Fruit fly (Drosophila melanogaster) whole organism, embryonic: ENCODE data around the gene CG3984.

ENCODE experiments used
- Abd-B ChIP-seq: fragments of 200-800 bp; sonication (Bioruptor generic); optimal IDR thresholded peaks from 2 replicates; lab custom pipeline; 2018; ENCODE audit warnings: missing biosample characterization, mild to moderate bottlenecking, missing genetic modification characterization, moderate library complexity
- CG10209 ChIP-seq: fragments of 200-800 bp; sonication (Bioruptor generic); optimal IDR thresholded peaks from 3 replicates; lab custom pipeline; 2017; ENCODE audit warnings: missing biosample characterization, mild to moderate bottlenecking, missing genetic modification characterization, missing genetic modification reagents
- CG1647 ChIP-seq: fragments of 200-800 bp; sonication (Bioruptor generic); optimal IDR thresholded peaks from 3 replicates; lab custom pipeline; 2016; ENCODE audit warnings: missing biosample characterization, missing genetic modification characterization
- CG17186 ChIP-seq: fragments of 200-800 bp; sonication (Bioruptor generic); optimal IDR thresholded peaks from 3 replicates; lab custom pipeline; 2017; ENCODE audit warnings: missing biosample characterization, missing genetic modification reagents, missing genetic modification characterization
- CG18476 ChIP-seq: fragments of 200-800 bp; sonication (Bioruptor generic); optimal IDR thresholded peaks from 2 replicates; lab custom pipeline; 2016; ENCODE audit warnings: missing biosample characterization, mild to moderate bottlenecking, missing genetic modification characterization
- CG30020 ChIP-seq: fragments of 200-800 bp; optimal IDR thresholded peaks from 2 replicates; lab custom pipeline; 2019; ENCODE audit warnings: missing biosample characterization, mild to moderate bottlenecking, missing genetic modification characterization, moderate library complexity
- CG3065 ChIP-seq: fragments of 200-800 bp; sonication (Bioruptor generic); optimal IDR thresholded peaks from 2 replicates; lab custom pipeline; 2016; ENCODE audit warnings: missing biosample characterization, missing genetic modification characterization
- CG3281 ChIP-seq: fragments of 200-800 bp; sonication (Bioruptor generic); optimal IDR thresholded peaks from 3 replicates; lab custom pipeline; 2017; ENCODE audit warnings: missing biosample characterization, mild to moderate bottlenecking, missing genetic modification characterization
- CG3726 ChIP-seq: fragments of 200-800 bp; sonication (Bioruptor generic); IDR thresholded peaks from 3 replicates; pipeline ENCODE4, ENCODE4 v1.3.6; 2022; ENCODE audit warnings: missing biosample characterization, missing genetic modification characterization
- CG4820 ChIP-seq: fragments of 200-800 bp; sonication (Bioruptor generic); optimal IDR thresholded peaks from 3 replicates; lab custom pipeline; 2016; ENCODE audit warnings: missing biosample characterization, missing genetic modification characterization
- CG6175 ChIP-seq: fragments of 200-800 bp; sonication (Bioruptor generic); IDR thresholded peaks from 3 replicates; pipeline ENCODE4 v1.3.6; 2022; ENCODE audit warnings: missing biosample characterization, missing genetic modification characterization
- CG7556 ChIP-seq: fragments of 200-800 bp; sonication (Bioruptor generic); optimal IDR thresholded peaks from 2 replicates; lab custom pipeline; 2017; ENCODE audit warnings: missing biosample characterization, mild to moderate bottlenecking, missing genetic modification characterization
- CG8944 ChIP-seq: fragments of 200-800 bp; sonication (Bioruptor generic); optimal IDR thresholded peaks from 3 replicates; lab custom pipeline; 2016; ENCODE audit warnings: missing biosample characterization, missing genetic modification characterization
- Dbx ChIP-seq: fragments of 200-800 bp; sonication (Bioruptor generic); IDR thresholded peaks from 3 replicates; pipeline ENCODE4 v1.3.6; 2022; ENCODE audit warnings: missing biosample characterization, missing genetic modification characterization
- Dek ChIP-seq: fragments of 200-800 bp; sonication (Bioruptor generic); optimal IDR thresholded peaks from 3 replicates; lab custom pipeline; 2019; ENCODE audit warnings: missing biosample characterization, mild to moderate bottlenecking, missing genetic modification characterization, moderate library complexity
- Dip3 ChIP-seq: fragments of 200-800 bp; sonication (Bioruptor generic); optimal IDR thresholded peaks from 3 replicates; lab custom pipeline; 2016; ENCODE audit warnings: missing biosample characterization, missing genetic modification characterization
- Gsc ChIP-seq: fragments of 200-800 bp; sonication (Bioruptor generic); IDR thresholded peaks from 2 replicates; pipeline ENCODE4 v1.3.6; 2022; ENCODE audit warnings: missing biosample characterization, missing genetic modification characterization
- HLH4C ChIP-seq: fragments of 200-800 bp; sonication (Bioruptor generic); IDR thresholded peaks from 3 replicates; pipeline ENCODE4 v1.3.6; 2022; ENCODE audit warnings: missing biosample characterization, missing genetic modification characterization; ENCODE audit not compliant: partially characterized antibody
- HLHmδ ChIP-seq: fragments of 200-800 bp; sonication (Bioruptor generic); optimal IDR thresholded peaks from 2 replicates; lab custom pipeline; 2018; ENCODE audit warnings: missing biosample characterization, mild to moderate bottlenecking, missing genetic modification characterization, moderate library complexity
- Hsf ChIP-seq: fragments of 200-800 bp; sonication (Bioruptor generic); optimal IDR thresholded peaks from 3 replicates; lab custom pipeline; 2016; ENCODE audit warnings: missing biosample characterization, missing genetic modification characterization
- Lhr ChIP-seq: fragments of 200-800 bp; sonication (Bioruptor generic); optimal IDR thresholded peaks from 3 replicates; lab custom pipeline; 2017; ENCODE audit warnings: mild to moderate bottlenecking, missing biosample characterization, missing genetic modification reagents, missing genetic modification characterization
- MBD-R2 ChIP-seq: fragments of 200-800 bp; sonication (Bioruptor generic); IDR thresholded peaks from 2 replicates; pipeline ENCODE4 v1.3.6; 2022; ENCODE audit warnings: missing biosample characterization, missing genetic modification characterization
- Mad ChIP-seq: fragments of 200-800 bp; sonication (Bioruptor generic); optimal IDR thresholded peaks from 2 replicates; lab custom pipeline; 2016; ENCODE audit warnings: missing biosample characterization, missing genetic modification characterization
- NFAT ChIP-seq: fragments of 200-800 bp; sonication (Bioruptor generic); IDR thresholded peaks from 2 replicates; pipeline ENCODE4 v1.3.6; 2022; ENCODE audit warnings: missing biosample characterization, missing genetic modification characterization
- Neu2 ChIP-seq: fragments of 200-800 bp; sonication (Bioruptor generic); optimal IDR thresholded peaks from 3 replicates; lab custom pipeline; 2016; ENCODE audit warnings: missing biosample characterization, missing genetic modification characterization, borderline replicate concordance
- Scr ChIP-seq: fragments of 200-800 bp; sonication (Bioruptor generic); IDR thresholded peaks from 2 replicates; pipeline ENCODE4 v1.3.6; 2022; ENCODE audit warnings: missing biosample characterization, missing genetic modification characterization; ENCODE audit not compliant: partially characterized antibody
- ab ChIP-seq: fragments of 200-800 bp; sonication (Bioruptor generic); optimal IDR thresholded peaks from 2 replicates; lab custom pipeline; 2016; ENCODE audit warnings: missing biosample characterization, missing genetic modification characterization
- ap ChIP-seq: fragments of 200-800 bp; sonication (Bioruptor generic); IDR thresholded peaks from 2 replicates; pipeline ENCODE4 v1.3.6; 2022; ENCODE audit warnings: missing biosample characterization, missing genetic modification characterization
- chinmo ChIP-seq: fragments of 200-800 bp; sonication (Bioruptor generic); IDR thresholded peaks from 4 replicates; pipeline ENCODE4 v1.3.6; 2022; ENCODE audit warnings: missing biosample characterization, missing genetic modification characterization; ENCODE audit not compliant: partially characterized antibody
- croc ChIP-seq: fragments of 200-800 bp; sonication (Bioruptor generic); conservative IDR thresholded peaks from 3 replicates; pipeline ENCODE4 v1.3.6; 2022; ENCODE audit warnings: missing biosample characterization, missing genetic modification characterization
- exex ChIP-seq: fragments of 200-800 bp; sonication (Bioruptor generic); optimal IDR thresholded peaks from 4 replicates; lab custom pipeline; 2018; ENCODE audit warnings: missing biosample characterization, mild to moderate bottlenecking, missing genetic modification characterization, moderate library complexity
- gcm ChIP-seq: fragments of 200-800 bp; sonication (Bioruptor generic); optimal IDR thresholded peaks from 2 replicates; lab custom pipeline; 2019; ENCODE audit warnings: missing biosample characterization, mild to moderate bottlenecking, missing genetic modification characterization, moderate library complexity
- gem ChIP-seq: fragments of 200-800 bp; sonication (Bioruptor generic); optimal IDR thresholded peaks from 2 replicates; lab custom pipeline; 2019; ENCODE audit warnings: missing biosample characterization, mild to moderate bottlenecking, missing genetic modification characterization, moderate library complexity
- gfzf ChIP-seq: fragments of 200-800 bp; sonication (Bioruptor generic); optimal IDR thresholded peaks from 2 replicates; lab custom pipeline; 2016; ENCODE audit warnings: missing biosample characterization, mild to moderate bottlenecking, missing genetic modification characterization, moderate library complexity
- grn ChIP-seq: fragments of 200-800 bp; sonication (Bioruptor generic); optimal IDR thresholded peaks from 3 replicates; lab custom pipeline; 2017; ENCODE audit warnings: missing biosample characterization, missing genetic modification characterization
- kah ChIP-seq: fragments of 200-800 bp; sonication (Bioruptor generic); optimal IDR thresholded peaks from 2 replicates; lab custom pipeline; 2018; ENCODE audit warnings: missing biosample characterization, mild to moderate bottlenecking, missing genetic modification characterization
- kni ChIP-seq: fragments of 200-800 bp; sonication (Bioruptor generic); optimal IDR thresholded peaks from 3 replicates; lab custom pipeline; 2017; ENCODE audit warnings: mild to moderate bottlenecking, missing biosample characterization, missing genetic modification reagents, missing genetic modification characterization
- lab ChIP-seq: fragments of 200-800 bp; sonication (Bioruptor generic); optimal IDR thresholded peaks from 3 replicates; lab custom pipeline; 2017; ENCODE audit warnings: missing biosample characterization, missing genetic modification characterization, mild to moderate bottlenecking, moderate library complexity, missing genetic modification reagents
- lola ChIP-seq, 3 experiments: fragments of >200 bp in 2 of 3; fragments of 200-800 bp in 1 of 3; sonication (Bioruptor generic) in 1 of 3; optimal IDR thresholded peaks; 2 replicates each; lab custom pipeline; 2017 to 2019; ENCODE audit warnings: missing biosample characterization in 3 of 3, missing genetic modification characterization in 3 of 3, mild to moderate bottlenecking in 1 of 3, moderate library complexity in 1 of 3
- onecut ChIP-seq: fragments of 200-800 bp; sonication (Bioruptor generic); IDR thresholded peaks from 2 replicates; pipeline ENCODE4 v1.3.6; 2022; ENCODE audit warnings: missing biosample characterization, missing genetic modification characterization
- p53 ChIP-seq: fragments of 200-800 bp; sonication (Bioruptor generic); optimal IDR thresholded peaks from 2 replicates; lab custom pipeline; 2016; ENCODE audit warnings: missing biosample characterization, missing genetic modification characterization
- phol ChIP-seq: fragments of 200-800 bp; sonication (Bioruptor generic); optimal IDR thresholded peaks from 3 replicates; lab custom pipeline; 2018; ENCODE audit warnings: missing biosample characterization, mild to moderate bottlenecking, missing genetic modification characterization, moderate library complexity
- ranshi ChIP-seq: fragments of 200-800 bp; sonication (Bioruptor generic); IDR thresholded peaks from 2 replicates; pipeline ENCODE4 v1.3.6; 2022; ENCODE audit warnings: missing biosample characterization, missing genetic modification characterization
- rib ChIP-seq: fragments of 200-800 bp; sonication (Bioruptor generic); IDR thresholded peaks from 2 replicates; pipeline ENCODE4 v1.3.6; 2022; ENCODE audit warnings: missing biosample characterization, missing genetic modification characterization
- sens-2 ChIP-seq: fragments of 200-800 bp; sonication (Bioruptor generic); IDR thresholded peaks from 2 replicates; pipeline ENCODE4 v1.3.6; 2022; ENCODE audit warnings: missing biosample characterization, missing genetic modification characterization
- slp2 ChIP-seq: fragments of 200-800 bp; sonication (Bioruptor generic); optimal IDR thresholded peaks from 2 replicates; lab custom pipeline; 2016; ENCODE audit warnings: missing biosample characterization, missing genetic modification characterization
- sug ChIP-seq: fragments of 200-800 bp; optimal IDR thresholded peaks from 2 replicates; lab custom pipeline; 2019; ENCODE audit warnings: missing biosample characterization, mild to moderate bottlenecking, missing genetic modification characterization, moderate library complexity
- tna ChIP-seq: fragments of 200-800 bp; sonication (Bioruptor generic); IDR thresholded peaks from 2 replicates; pipeline ENCODE4 v1.3.6; 2022; ENCODE audit warnings: missing biosample characterization, missing genetic modification characterization; ENCODE audit not compliant: partially characterized antibody
- wek ChIP-seq: fragments of 200-800 bp; sonication (Bioruptor generic); optimal IDR thresholded peaks from 3 replicates; lab custom pipeline; 2018; ENCODE audit warnings: missing biosample characterization, mild to moderate bottlenecking, missing genetic modification characterization, moderate library complexity

CG3984 gene

DNA sequence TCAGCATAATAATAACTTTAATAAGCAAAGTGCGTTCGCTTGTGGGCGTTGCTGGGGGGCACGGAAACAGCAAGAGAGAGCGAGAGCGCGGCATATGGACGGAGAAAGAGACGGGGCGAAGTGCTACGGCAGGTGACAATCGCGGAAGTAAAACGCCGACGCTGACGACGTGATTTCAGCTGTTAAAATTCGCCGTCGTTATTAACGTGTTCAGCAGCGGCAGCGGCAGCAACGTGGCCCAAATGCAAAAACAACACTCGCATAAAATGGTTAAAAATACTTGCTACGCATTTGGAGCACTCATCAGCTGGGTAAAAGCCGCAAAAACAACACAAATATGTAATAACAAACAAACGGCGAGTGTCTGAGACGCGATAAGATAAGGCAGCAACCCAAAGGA, 44.2 kb upstream of the CG3984 start (continued):
- TF ChIP-seq CG10209 (GFP tag; lab: Kevin White, UChicago) (peak; percentile 33), rib (GFP tag; lab: Robert Waterston, UW) (no peak), ranshi (GFP tag; lab: Robert Waterston, UW) (peak; percentile 17; the same call in 1 of the 2 replicates), gfzf (no peak), tna (GFP tag; lab: Robert Waterston, UW) (no peak), lab (GFP tag; lab: Kevin White, UChicago) (peak; percentile 77), gem (peak; percentile 26), chinmo (GFP tag; lab: Robert Waterston, UW) (no peak), Dip3 (no peak), Scr (GFP tag; lab: Robert Waterston, UW) (no peak), CG4820 (GFP tag; lab: Kevin White, UChicago) (no peak), Hsf (GFP tag; lab: Kevin White, UChicago) (no peak), exex (peak; percentile 58), Dbx (GFP tag; lab: Robert Waterston, UW) (no peak), CG3726 (GFP tag; lab: Robert Waterston, UW) (no peak), p53 (GFP tag; lab: Kevin White, UChicago) (no peak), CG1647 (GFP tag; lab: Kevin White, UChicago) (no peak), slp2 (GFP tag; lab: Kevin White, UChicago) (no peak), CG30020 (tag; lab: Kevin White, UChicago) (no peak), wek (peak; percentile 29), CG6175 (GFP tag; lab: Robert Waterston, UW) (peak; percentile 71; the same call in 2 of the 3 replicates), sens-2 (no peak), Gsc (GFP tag; lab: Robert Waterston, UW) (no peak)

DNA sequence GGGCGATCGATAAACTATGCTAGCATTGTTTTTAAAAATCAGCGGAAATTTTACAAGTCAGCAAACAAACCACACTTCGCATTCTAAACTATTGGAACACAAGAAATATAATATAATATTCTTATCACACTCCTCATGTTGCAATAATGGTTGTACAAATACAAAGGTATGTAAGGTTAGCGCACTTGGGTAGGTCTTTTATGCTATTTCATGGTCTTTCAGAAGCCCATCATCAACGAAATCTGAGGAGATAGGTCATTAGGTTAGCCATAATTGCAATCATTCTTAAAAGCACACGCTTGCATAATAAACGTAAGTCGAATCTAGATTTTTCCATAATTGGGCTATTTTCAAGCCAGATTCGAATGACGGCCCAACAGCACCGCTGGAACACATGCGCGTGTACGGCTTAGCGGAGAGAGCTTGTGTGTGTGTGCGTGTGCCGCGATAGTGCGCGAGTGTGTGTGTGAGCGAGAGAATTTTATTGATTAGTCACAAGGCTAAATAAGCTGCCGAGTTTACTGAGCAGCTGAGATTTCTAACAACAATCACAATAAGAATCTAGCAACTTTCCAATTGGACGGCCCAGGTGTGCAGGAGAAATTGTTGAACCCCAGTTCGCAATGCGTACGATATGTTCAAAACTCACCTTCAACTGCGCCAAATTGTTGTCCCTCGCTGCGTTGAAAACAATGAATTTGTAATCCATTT, 42.6 kb upstream of the CG3984 start:
- TF ChIP-seq Dek (no peak), CG3065 (GFP tag; lab: Kevin White, UChicago) (no peak), CG3281 (peak; percentile 24), sens-2 (no peak), onecut (peak; percentile 99), phol (tag; lab: Kevin White, UChicago) (no peak), grn (GFP tag; lab: Kevin White, UChicago) (no peak), CG8944 (no peak), NFAT (GFP tag; lab: Robert Waterston, UW) (no peak), CG18476 (GFP tag; lab: Kevin White, UChicago) (no peak), HLHmδ (GFP tag; lab: Kevin White, UChicago) (no peak), Lhr (GFP tag; lab: Kevin White, UChicago) (no peak), sug (tag; lab: Kevin White, UChicago) (peak; percentile 46), Mad (GFP tag; lab: Kevin White, UChicago) (no peak), kah (GFP tag; lab: Kevin White, UChicago) (no peak), ab (GFP tag; lab: Kevin White, UChicago) (no peak), CG7556 (GFP tag; lab: Kevin White, UChicago) (peak; percentile 51), croc (GFP tag; lab: Robert Waterston, UW) (no peak), ap (no peak), CG17186 (no peak), lola (GFP tag; optimal IDR thresholded peaks at IDR 0.05; lab: Kevin White, UChicago) (peak in 1 of 3 experiments; percentile 24), MBD-R2 (GFP tag; lab: Robert Waterston, UW) (no peak), HLH4C (GFP tag; lab: Robert Waterston, UW) (no peak), kni (GFP tag; lab: Kevin White, UChicago) (peak; percentile 4), Abd-B (GFP tag; lab: Kevin White, UChicago) (no peak), Hsf (GFP tag; lab: Kevin White, UChicago) (peak; percentile 6), Neu2 (GFP tag; lab: Kevin White, UChicago) (no peak), gcm (GFP tag; lab: Kevin White, UChicago) (no peak)
